Worm (Caenorhabditis elegans) whole organism, young adult: Measurements from ENCODE around the gene Y67A10A.2.

ENCODE experiments used
- B0019.2 ChIP-seq: fragments of 200-800 bp; sonication (Bioruptor generic); conservative IDR thresholded peaks from 2 replicates; pipeline ENCODE4 v1.3.6; 2022; ENCODE audit warnings: missing genetic modification reagents, missing genetic modification characterization, missing compliant biosample characterization
- B0035.1 ChIP-seq: sonication (generic microtip); optimal IDR thresholded peaks from 2 replicates; lab custom pipeline; 2016; ENCODE audit warnings: missing genetic modification characterization, mild to moderate bottlenecking, missing compliant biosample characterization, missing genotype, missing genetic modification reagents
- D2030.7 ChIP-seq: fragments of 200-800 bp; sonication (Bioruptor generic); IDR thresholded peaks from 2 replicates; pipeline ENCODE4 v1.3.6; 2022; ENCODE audit warnings: missing genetic modification reagents, missing genetic modification characterization, missing compliant biosample characterization
- F10E7.11 ChIP-seq: sonication (generic microtip); optimal IDR thresholded peaks from 2 replicates; lab custom pipeline; 2017; ENCODE audit warnings: mild to moderate bottlenecking, missing genetic modification characterization, moderate library complexity, missing compliant biosample characterization
- F22D6.2 ChIP-seq: sonication (generic microtip); optimal IDR thresholded peaks from 2 replicates; lab custom pipeline; 2016; ENCODE audit warnings: mild to moderate bottlenecking, missing genetic modification characterization, missing compliant biosample characterization
- F39B2.1 ChIP-seq: fragments of 200-800 bp; sonication (Bioruptor generic); IDR thresholded peaks from 2 replicates; pipeline ENCODE4 v1.3.6; 2022; ENCODE audit warnings: missing genetic modification reagents, missing genetic modification characterization, missing compliant biosample characterization
- F57A8.1 ChIP-seq: fragments of 200-800 bp; sonication (Bioruptor generic); optimal IDR thresholded peaks from 2 replicates; lab custom pipeline; 2018; ENCODE audit warnings: mild to moderate bottlenecking, missing genetic modification characterization, moderate library complexity, missing compliant biosample characterization
- F57C9.4 ChIP-seq: sonication (generic microtip); optimal IDR thresholded peaks from 2 replicates; lab custom pipeline; 2017; ENCODE audit warnings: mild to moderate bottlenecking, missing genetic modification characterization, missing compliant biosample characterization
- Y53G8AR.9 ChIP-seq: fragments of 200-800 bp; sonication (Bioruptor generic); conservative IDR thresholded peaks from 2 replicates; pipeline ENCODE4 v1.3.6; 2022; ENCODE audit warnings: missing genetic modification reagents, missing genetic modification characterization, missing compliant biosample characterization
- ama-1 ChIP-seq, 3 experiments: fragments of 150-350 bp in 1 of 3; sonication (generic microtip) in 2 of 3; optimal IDR thresholded peaks; 2 replicates each; lab custom pipeline; 2014 to 2018; ENCODE audit warnings: missing biosample characterization in 2 of 3, missing genetic modification characterization in 2 of 3, missing genetic modification reagents in 2 of 3
- aptf-3 ChIP-seq: fragments of 200-800 bp; sonication (Bioruptor generic); IDR thresholded peaks from 2 replicates; pipeline ENCODE4 v1.3.6; 2022; ENCODE audit warnings: missing genetic modification characterization, missing compliant biosample characterization
- atf-7 ChIP-seq: sonication (generic microtip); optimal IDR thresholded peaks from 2 replicates; lab custom pipeline; 2017; ENCODE audit warnings: mild to moderate bottlenecking, missing genetic modification characterization, missing compliant biosample characterization
- athp-1 ChIP-seq: sonication (generic microtip); optimal IDR thresholded peaks from 2 replicates; lab custom pipeline; 2017; ENCODE audit warnings: mild to moderate bottlenecking, missing genetic modification characterization, missing compliant biosample characterization
- attf-5 ChIP-seq: fragments of 200-800 bp; sonication (Bioruptor generic); optimal IDR thresholded peaks from 2 replicates; lab custom pipeline; 2018; ENCODE audit warnings: mild to moderate bottlenecking, missing genetic modification characterization, missing compliant biosample characterization
- bed-2 ChIP-seq: fragments of 200-800 bp; sonication (Bioruptor generic); IDR thresholded peaks from 2 replicates; pipeline ENCODE4 v1.3.6; 2022; ENCODE audit warnings: missing genetic modification reagents, missing genetic modification characterization, missing compliant biosample characterization
- ccch-3 ChIP-seq: fragments of 200-800 bp; sonication (Bioruptor generic); optimal IDR thresholded peaks from 2 replicates; lab custom pipeline; 2018; ENCODE audit warnings: mild to moderate bottlenecking, missing genetic modification characterization, missing compliant biosample characterization
- ceh-27 ChIP-seq: fragments of 200-800 bp; sonication (Bioruptor generic); optimal IDR thresholded peaks from 2 replicates; lab custom pipeline; 2018; ENCODE audit warnings: mild to moderate bottlenecking, missing genetic modification characterization, moderate library complexity, missing compliant biosample characterization
- ceh-40 ChIP-seq: fragments of 200-800 bp; sonication (Bioruptor generic); IDR thresholded peaks from 2 replicates; pipeline ENCODE4 v1.3.6; 2022; ENCODE audit warnings: missing genetic modification characterization, missing compliant biosample characterization
- ceh-79 ChIP-seq: sonication (generic microtip); optimal IDR thresholded peaks from 2 replicates; lab custom pipeline; 2017; ENCODE audit warnings: mild to moderate bottlenecking, missing genetic modification characterization, missing compliant biosample characterization
- ceh-91 ChIP-seq: fragments of 200-800 bp; sonication (Bioruptor generic); IDR thresholded peaks from 2 replicates; pipeline ENCODE4 v1.3.6; 2022; ENCODE audit warnings: missing genetic modification reagents, missing genetic modification characterization, missing compliant biosample characterization
- chd-7 ChIP-seq: sonication (generic microtip); optimal IDR thresholded peaks from 2 replicates; lab custom pipeline; 2016; ENCODE audit warnings: mild to moderate bottlenecking, missing genetic modification characterization, moderate library complexity, missing compliant biosample characterization
- die-1 ChIP-seq: sonication (generic microtip); optimal IDR thresholded peaks from 2 replicates; lab custom pipeline; 2016; ENCODE audit warnings: missing genotype, mild to moderate bottlenecking, missing genetic modification characterization, missing compliant biosample characterization
- dpff-1 ChIP-seq: sonication (generic microtip); optimal IDR thresholded peaks from 2 replicates; lab custom pipeline; 2017; ENCODE audit warnings: mild to moderate bottlenecking, missing genetic modification characterization, missing compliant biosample characterization
- dpl-1 ChIP-seq: fragments of 150-350 bp; optimal IDR thresholded peaks from 2 replicates; lab custom pipeline; 2014; ENCODE audit warnings: missing biosample characterization, missing genetic modification reagents, missing genetic modification characterization
- efl-1 ChIP-seq: fragments of 150-350 bp; optimal IDR thresholded peaks from 2 replicates; lab custom pipeline; 2014; ENCODE audit warnings: missing biosample characterization, missing genetic modification reagents, missing genetic modification characterization
- ekl-4 ChIP-seq: fragments of 200-800 bp; sonication (Bioruptor generic); IDR thresholded peaks from 2 replicates; pipeline ENCODE4 v1.3.6; 2022; ENCODE audit warnings: missing genetic modification reagents, missing genetic modification characterization, missing compliant biosample characterization
- hlh-26 ChIP-seq: fragments of 200-800 bp; sonication (Bioruptor generic); conservative IDR thresholded peaks from 2 replicates; pipeline ENCODE4 v1.3.6; 2022; ENCODE audit warnings: missing genetic modification reagents, missing genetic modification characterization, missing compliant biosample characterization
- hmg-1.2 ChIP-seq: fragments of 200-800 bp; sonication (Bioruptor generic); IDR thresholded peaks from 2 replicates; pipeline ENCODE4 v1.3.6; 2022; ENCODE audit warnings: missing genetic modification reagents, missing genetic modification characterization, missing compliant biosample characterization
- hmg-20 ChIP-seq: fragments of 200-800 bp; sonication (Bioruptor generic); IDR thresholded peaks from 2 replicates; pipeline ENCODE4 v1.3.6; 2022; ENCODE audit warnings: missing genetic modification reagents, missing genetic modification characterization, missing compliant biosample characterization
- hsf-1 ChIP-seq: fragments of 200-800 bp; sonication (Bioruptor generic); IDR thresholded peaks from 2 replicates; pipeline ENCODE4 v1.3.6; 2022; ENCODE audit warnings: missing genetic modification reagents, missing genetic modification characterization, missing compliant biosample characterization
- let-607 ChIP-seq, 2 experiments: fragments of 200-800 bp in 1 of 2; sonication (Bioruptor generic) in 1 of 2; sonication (generic microtip) in 1 of 2; optimal IDR thresholded peaks; 2 replicates each; lab custom pipeline; 2016 to 2018; ENCODE audit warnings: mild to moderate bottlenecking in 2 of 2, missing compliant biosample characterization in 2 of 2, missing genetic modification characterization in 2 of 2, moderate library complexity in 2 of 2, missing genotype in 1 of 2
- lin-35 ChIP-seq, 3 experiments: fragments of 150-350 bp in 2 of 3; sonication (generic microtip) in 1 of 3; optimal IDR thresholded peaks; 2 replicates each; lab custom pipeline; 2014 to 2018; ENCODE audit warnings: missing biosample characterization in 3 of 3, missing genetic modification characterization in 3 of 3, missing genetic modification reagents in 3 of 3
- lin-40 ChIP-seq: sonication (generic microtip); optimal IDR thresholded peaks from 2 replicates; lab custom pipeline; 2016; ENCODE audit warnings: missing genetic modification characterization, mild to moderate bottlenecking, missing compliant biosample characterization, missing genotype, missing genetic modification reagents
- lsy-27 ChIP-seq: sonication (generic microtip); optimal IDR thresholded peaks from 2 replicates; lab custom pipeline; 2017; ENCODE audit warnings: missing genetic modification characterization, mild to moderate bottlenecking, missing compliant biosample characterization, antibody characterized with exemption, missing genotype, borderline replicate concordance; ENCODE audit not compliant: insufficient read depth
- mcd-1 ChIP-seq: fragments of 200-800 bp; sonication (Bioruptor generic); IDR thresholded peaks from 2 replicates; pipeline ENCODE4 v1.3.6; 2022; ENCODE audit warnings: missing genetic modification reagents, missing genetic modification characterization, missing compliant biosample characterization
- mes-4 ChIP-seq: sonication (generic microtip); optimal IDR thresholded peaks from 2 replicates; lab custom pipeline; 2016; ENCODE audit warnings: missing genotype, missing genetic modification characterization, missing compliant biosample characterization
- mxl-1 ChIP-seq: sonication (generic microtip); optimal IDR thresholded peaks from 2 replicates; lab custom pipeline; 2016; ENCODE audit warnings: missing genetic modification characterization, missing compliant biosample characterization
- nhr-179 ChIP-seq: sonication (generic microtip); optimal IDR thresholded peaks from 2 replicates; lab custom pipeline; 2016; ENCODE audit warnings: mild to moderate bottlenecking, missing genetic modification characterization, missing compliant biosample characterization
- repo-1 ChIP-seq: sonication (generic microtip); optimal IDR thresholded peaks from 2 replicates; lab custom pipeline; 2017; ENCODE audit warnings: mild to moderate bottlenecking, missing genetic modification characterization, missing compliant biosample characterization
- sdz-38 ChIP-seq: sonication (generic microtip); optimal IDR thresholded peaks from 2 replicates; lab custom pipeline; 2016; ENCODE audit warnings: missing genotype, missing genetic modification characterization, missing compliant biosample characterization
- snpc-4 ChIP-seq, 5 experiments: fragments of 150-350 bp in 1 of 5; sonication (generic microtip) in 4 of 5; optimal IDR thresholded peaks; 2 replicates each; lab custom pipeline; 2014 to 2018; ENCODE audit warnings: missing genetic modification characterization in 5 of 5, missing biosample characterization in 3 of 5, antibody characterized with exemption in 2 of 5, mild to moderate bottlenecking in 2 of 5, missing compliant biosample characterization in 2 of 5, missing genotype in 2 of 5, moderate library complexity in 2 of 5, missing genetic modification reagents in 1 of 5
- sptf-2 ChIP-seq: fragments of 200-800 bp; sonication (Bioruptor generic); optimal IDR thresholded peaks from 2 replicates; lab custom pipeline; 2018; ENCODE audit warnings: mild to moderate bottlenecking, missing genetic modification characterization, missing compliant biosample characterization
- tbx-9 ChIP-seq: sonication (generic microtip); optimal IDR thresholded peaks from 2 replicates; lab custom pipeline; 2016; ENCODE audit warnings: borderline replicate concordance, missing genetic modification characterization, inconsistent platforms, missing compliant biosample characterization
- zfh-2 ChIP-seq: fragments of 200-800 bp; sonication (Bioruptor generic); conservative IDR thresholded peaks from 2 replicates; pipeline ENCODE4 v1.3.6; 2022; ENCODE audit warnings: missing genetic modification reagents, missing genetic modification characterization, missing compliant biosample characterization
- ztf-22 ChIP-seq: fragments of 200-800 bp; sonication (Bioruptor generic); optimal IDR thresholded peaks from 2 replicates; lab custom pipeline; 2018; ENCODE audit warnings: mild to moderate bottlenecking, missing genetic modification characterization, moderate library complexity, missing compliant biosample characterization
- ztf-28 ChIP-seq: fragments of 200-800 bp; sonication (Bioruptor generic); IDR thresholded peaks from 2 replicates; pipeline ENCODE4 v1.3.6; 2022; ENCODE audit warnings: missing genetic modification reagents, missing genetic modification characterization, missing compliant biosample characterization
- ztf-3 ChIP-seq: fragments of 200-800 bp; sonication (Bioruptor generic); optimal IDR thresholded peaks from 2 replicates; lab custom pipeline; 2018; ENCODE audit warnings: mild to moderate bottlenecking, missing genetic modification characterization, missing compliant biosample characterization

Gene Y67A10A.2

ce11 chrIV:14326694-14327298, 11.1 kb upstream of the Y67A10A.2 start (continued):
- TF ChIP-seq F57A8.1 (GFP tag; lab: Kevin White, UChicago): no peak
- 0 out of 2 replicates have a peak, but pooled peaks have one; percentile 46 for TF ChIP-seq ceh-40 (GFP tag; lab: Robert Waterston, UW)
- peak; percentile 43; the same call in 1 of the 2 replicates for TF ChIP-seq bed-2 (GFP tag; lab: Robert Waterston, UW)
- TF ChIP-seq repo-1 (tag; lab: Kevin White, UChicago): peak; percentile 91
- TF ChIP-seq snpc-4 (GFP tag; optimal IDR thresholded peaks at IDR 0.05; lab: Kevin White, UChicago): peak; percentile 98
- peak; percentile 99 to 100 (median 99) for TF ChIP-seq snpc-4 (tag; optimal IDR thresholded peaks at IDR 0.05; lab: Kevin White, UChicago)
- no peak for TF ChIP-seq lin-40
- no peak for TF ChIP-seq lin-35 (GFP tag; optimal IDR thresholded peaks at IDR 0.05; lab: Kevin White, UChicago)
- peak; percentile 81 for TF ChIP-seq atf-7 (tag; lab: Kevin White, UChicago)
- TF ChIP-seq ztf-3: no peak
- TF ChIP-seq aptf-3 (GFP tag; lab: Robert Waterston, UW): no peak
- TF ChIP-seq sdz-38 (tag; lab: Kevin White, UChicago): no peak
- 0 out of 2 replicates have a peak, but pooled peaks have one; percentile 46 for TF ChIP-seq ztf-28 (GFP tag; lab: Robert Waterston, UW)
- TF ChIP-seq hsf-1 (GFP tag; lab: Robert Waterston, UW): peak; percentile 78
- no peak for TF ChIP-seq ztf-22 (GFP tag; lab: Kevin White, UChicago)
- TF ChIP-seq ceh-79 (tag; lab: Kevin White, UChicago): no peak
- TF ChIP-seq mcd-1 (GFP tag; lab: Robert Waterston, UW): peak; percentile 87
- TF ChIP-seq attf-5 (GFP tag; lab: Kevin White, UChicago): peak; percentile 48
- TF ChIP-seq let-607 (tag; optimal IDR thresholded peaks at IDR 0.05; lab: Kevin White, UChicago): peak; percentile 19 to 77
- no peak for TF ChIP-seq hlh-26 (GFP tag; lab: Robert Waterston, UW)
- TF ChIP-seq chd-7 (tag; lab: Kevin White, UChicago): no peak
- TF ChIP-seq ccch-3 (GFP tag; lab: Kevin White, UChicago): no peak
- peak; percentile 74 for TF ChIP-seq ceh-27
- peak; percentile 53; the same call in 1 of the 2 replicates for TF ChIP-seq ceh-91 (GFP tag; lab: Robert Waterston, UW)
- no peak for TF ChIP-seq F57C9.4
- no peak for TF ChIP-seq B0035.1 (tag; lab: Kevin White, UChicago)
- no peak for TF ChIP-seq tbx-9 (tag; lab: Kevin White, UChicago)
- TF ChIP-seq D2030.7: peak; percentile 96
- TF ChIP-seq F39B2.1: peak; percentile 45; the same call in 1 of the 2 replicates
- peak; percentile 20 for TF ChIP-seq athp-1
- no peak for TF ChIP-seq mxl-1
- peak; percentile 67 for TF ChIP-seq lsy-27 (tag; lab: Kevin White, UChicago)
- no peak for TF ChIP-seq dpl-1 (GFP tag; lab: Kevin White, UChicago)
- no peak for TF ChIP-seq B0019.2 (GFP tag; lab: Robert Waterston, UW)
- TF ChIP-seq die-1 (tag; lab: Kevin White, UChicago): peak; percentile 57
- TF ChIP-seq Y53G8AR.9 (GFP tag; lab: Robert Waterston, UW): peak; percentile 90
- no peak for TF ChIP-seq dpff-1
- peak; percentile 5 for TF ChIP-seq efl-1 (GFP tag; lab: Kevin White, UChicago)
- peak; percentile 80 for TF ChIP-seq hmg-20
- no peak for TF ChIP-seq zfh-2 (GFP tag; lab: Robert Waterston, UW)
- TF ChIP-seq ama-1 (optimal IDR thresholded peaks at IDR 0.05; lab: Kevin White, UChicago): no peak
- TF ChIP-seq ama-1 (GFP tag; optimal IDR thresholded peaks at IDR 0.05; lab: Kevin White, UChicago): no peak
- TF ChIP-seq F10E7.11 (tag; lab: Kevin White, UChicago): no peak
- no peak for TF ChIP-seq nhr-179 (tag; lab: Kevin White, UChicago)
- TF ChIP-seq ekl-4 (GFP tag; lab: Robert Waterston, UW): peak; percentile 87; the same call in 1 of the 2 replicates
- peak; percentile 93 for TF ChIP-seq hmg-1.2 (GFP tag; lab: Robert Waterston, UW)
- no peak for TF ChIP-seq sptf-2 (GFP tag; lab: Kevin White, UChicago)
- TF ChIP-seq F22D6.2 (tag; lab: Kevin White, UChicago): no peak
- TF ChIP-seq mes-4 (tag; lab: Kevin White, UChicago): peak; percentile 71
